Worm (Caenorhabditis elegans) whole organism, midembryonic: ENCODE measurements around the gene fbxb-43.
"Not testable (repeated sequence)": the region's sequence is repeated elsewhere in the genome, so short reads cannot be mapped to it uniquely, and the experiment has no call there.

ENCODE experiments used
- T22C8.4 ChIP-seq: fragments of 200-800 bp; sonication (Bioruptor generic); IDR thresholded peaks from 2 replicates; pipeline ENCODE4 v1.3.6; 2022; ENCODE audit warnings: missing genetic modification characterization, missing compliant biosample characterization
- cog-1 ChIP-seq: sonication (generic microtip); optimal IDR thresholded peaks from 2 replicates; lab custom pipeline; 2016; ENCODE audit warnings: missing genetic modification characterization, missing compliant biosample characterization
- flt-1 ChIP-seq: fragments of 200-800 bp; sonication (Bioruptor generic); IDR thresholded peaks from 2 replicates; pipeline ENCODE4 v1.3.6; 2022; ENCODE audit warnings: missing genetic modification characterization, missing compliant biosample characterization
- klf-2 ChIP-seq: fragments of 200-800 bp; sonication (Bioruptor generic); conservative IDR thresholded peaks from 2 replicates; pipeline ENCODE4 v1.3.6; 2022; ENCODE audit warnings: missing genetic modification reagents, missing genetic modification characterization, missing compliant biosample characterization
- med-1 ChIP-seq: sonication (generic microtip); optimal IDR thresholded peaks from 2 replicates; lab custom pipeline; 2017; ENCODE audit warnings: missing genetic modification characterization, mild to moderate bottlenecking, missing compliant biosample characterization, antibody characterized with exemption, missing genetic modification reagents; ENCODE audit not compliant: insufficient read depth
- ref-1 ChIP-seq: fragments of 200-800 bp; sonication (Bioruptor generic); conservative IDR thresholded peaks from 2 replicates; pipeline ENCODE4 v1.3.6; 2022; ENCODE audit warnings: missing genetic modification reagents, missing genetic modification characterization, missing compliant biosample characterization
- tab-1 ChIP-seq: fragments of 200-800 bp; sonication (Bioruptor generic); IDR thresholded peaks from 2 replicates; pipeline ENCODE4 v1.3.6; 2022; ENCODE audit warnings: missing genetic modification characterization, missing compliant biosample characterization
- ztf-23 ChIP-seq: fragments of 200-800 bp; sonication (Bioruptor generic); IDR thresholded peaks from 2 replicates; pipeline ENCODE4 v1.3.6; 2022; ENCODE audit warnings: missing genetic modification reagents, missing genetic modification characterization, missing compliant biosample characterization
- ztf-29 ChIP-seq: fragments of 200-800 bp; sonication (Bioruptor generic); IDR thresholded peaks from 2 replicates; pipeline ENCODE4 v1.3.6; 2022; ENCODE audit warnings: missing genetic modification reagents, missing genetic modification characterization, missing compliant biosample characterization

fbxb-43 gene

DNA sequence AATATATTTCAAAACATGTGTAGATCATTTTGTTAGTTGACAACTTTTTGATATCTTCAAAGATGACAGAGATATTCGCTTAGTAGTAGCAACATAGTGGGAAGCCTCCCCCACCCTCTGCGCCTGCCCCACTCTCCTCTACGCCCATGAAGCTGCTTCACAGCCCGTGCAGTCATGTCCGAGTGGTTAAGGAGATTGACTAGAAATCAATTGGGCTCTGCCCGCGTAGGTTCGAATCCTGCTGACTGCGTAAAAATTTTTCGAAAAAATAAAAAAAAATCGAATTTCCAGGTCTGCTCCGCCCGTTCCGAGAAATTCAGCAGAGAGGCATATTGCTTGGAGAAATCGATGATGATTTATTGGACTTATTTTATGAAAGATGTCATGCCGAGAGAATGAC lies 16.2 kb upstream of the fbxb-43 start:
- TF ChIP-seq tab-1 (GFP tag; lab: Robert Waterston, UW) (peak; percentile 69; the same call in 1 of the 2 replicates), flt-1 (GFP tag; lab: Robert Waterston, UW) (0 out of 2 replicates have a peak, but pooled peaks have one; percentile 23), ref-1 (no peak), ztf-23 (GFP tag; lab: Robert Waterston, UW) (peak; percentile 12; the same call in 1 of the 2 replicates)

DNA sequence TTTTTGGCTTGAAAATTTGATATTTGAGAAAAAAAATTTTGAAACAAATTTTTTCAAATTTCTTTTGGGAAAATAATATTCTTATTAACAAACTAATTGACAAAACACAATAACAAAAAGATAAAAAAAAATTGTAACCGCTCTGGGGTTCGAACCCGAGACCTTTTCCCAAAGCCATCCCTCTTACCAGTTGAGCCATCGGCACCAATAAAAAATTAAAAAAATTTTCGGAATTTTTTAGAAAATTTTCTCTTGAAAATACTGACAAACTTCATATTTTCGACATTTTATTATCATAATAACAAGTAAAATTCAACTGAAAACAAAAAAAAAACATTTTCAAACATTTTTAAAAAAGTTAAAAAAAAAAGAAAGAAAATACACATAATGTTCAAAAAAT lies 14.1 kb upstream of the fbxb-43 start:
- TF ChIP-seq flt-1 (GFP tag; lab: Robert Waterston, UW) (no peak), tab-1 (GFP tag; lab: Robert Waterston, UW) (no peak), klf-2 (GFP tag; lab: Robert Waterston, UW) (no peak), ztf-29 (GFP tag; lab: Robert Waterston, UW) (no peak), T22C8.4 (GFP tag; lab: Robert Waterston, UW) (no peak), ztf-23 (GFP tag; lab: Robert Waterston, UW) (no peak), ref-1 (no peak), cog-1 (tag; lab: Kevin White, UChicago) (no peak), med-1 (GFP tag; lab: Kevin White, UChicago) (no peak)

DNA sequence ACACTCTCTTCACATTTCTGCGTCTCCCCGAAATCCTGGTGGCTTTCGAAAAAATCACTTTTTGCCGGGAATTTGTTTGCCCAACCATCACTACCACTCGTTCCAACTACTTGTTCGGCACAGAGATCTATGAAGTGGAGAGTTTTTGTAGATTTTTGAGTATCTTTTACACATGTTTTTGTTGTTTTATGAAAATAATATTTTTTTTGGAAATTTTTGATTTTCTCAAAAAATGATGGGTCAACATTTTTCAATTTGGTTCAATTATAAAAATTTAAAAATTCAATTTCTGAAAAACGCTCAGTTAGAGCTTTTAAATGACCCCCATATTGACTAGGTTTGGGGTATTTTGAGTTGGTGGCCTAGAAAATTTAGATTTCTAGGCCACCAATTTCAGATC lies 10.5 kb upstream of the fbxb-43 start, which contains the start of gene Y51H7BR.7:
Gene Y51H7BR.7 (minus strand): TSS at position 101 of the 400 bp plus-strand sequence.
- TF ChIP-seq flt-1 (GFP tag; lab: Robert Waterston, UW) (no peak), ztf-29 (GFP tag; lab: Robert Waterston, UW) (no peak), ref-1 (no peak), klf-2 (GFP tag; lab: Robert Waterston, UW) (no peak), tab-1 (GFP tag; lab: Robert Waterston, UW) (no peak), ztf-23 (GFP tag; lab: Robert Waterston, UW) (no peak), T22C8.4 (GFP tag; lab: Robert Waterston, UW) (no peak), med-1 (GFP tag; lab: Kevin White, UChicago) (no peak), cog-1 (tag; lab: Kevin White, UChicago) (no peak)

DNA sequence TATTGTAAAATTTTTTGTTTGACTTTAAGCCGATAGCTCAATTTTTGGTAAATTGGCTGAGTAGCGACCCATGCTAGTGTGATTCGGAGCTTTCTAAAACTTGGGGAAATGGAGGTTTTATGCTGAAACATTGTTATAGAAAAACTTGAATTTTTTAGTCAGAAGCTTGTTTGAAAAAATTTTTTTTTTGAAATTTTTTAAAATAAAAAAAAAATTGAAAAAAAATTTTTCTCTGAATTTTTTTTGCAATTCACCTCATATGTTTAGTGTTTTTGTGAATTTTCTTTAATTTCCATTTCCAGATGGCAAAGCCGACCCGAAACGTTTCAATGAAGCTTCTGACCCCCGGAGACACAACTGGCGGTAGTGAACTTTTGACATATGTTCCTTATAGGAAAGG lies 7.0 kb upstream of the fbxb-43 start, which contains the start of gene Y51H7BR.4:
Gene Y51H7BR.4 (plus strand): TSS at position 301 of the 400 bp plus-strand sequence.
- TF ChIP-seq ref-1 (no peak), ztf-29 (GFP tag; lab: Robert Waterston, UW) (no peak), klf-2 (GFP tag; lab: Robert Waterston, UW) (no peak), cog-1 (tag; lab: Kevin White, UChicago) (no peak), med-1 (GFP tag; lab: Kevin White, UChicago) (no peak), tab-1 (GFP tag; lab: Robert Waterston, UW) (no peak), T22C8.4 (GFP tag; lab: Robert Waterston, UW) (no peak), ztf-23 (GFP tag; lab: Robert Waterston, UW) (no peak), flt-1 (GFP tag; lab: Robert Waterston, UW) (no peak)

DNA sequence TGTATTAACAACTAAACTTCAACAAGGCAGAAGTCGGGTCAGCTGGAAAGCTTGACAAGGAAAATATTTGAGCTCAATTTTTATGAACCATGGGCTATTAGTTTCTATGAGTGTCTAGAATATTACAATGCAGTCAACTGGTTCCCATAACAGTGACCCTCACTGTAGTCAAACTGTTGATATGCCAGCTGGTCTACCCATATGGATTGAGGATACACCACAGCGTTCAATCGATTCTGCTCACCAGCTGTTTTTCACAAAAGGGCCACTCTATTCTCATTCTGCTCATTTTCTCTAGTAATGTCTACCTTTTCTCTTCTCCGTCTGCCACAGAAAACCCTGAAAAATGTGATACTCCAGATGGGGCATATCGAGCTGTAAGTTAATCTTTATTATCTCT lies 1.3 kb downstream of the fbxb-43 start, which contains the start of gene fbxb-42:
Gene fbxb-42 (plus strand): TSS at position 301 of the 400 bp plus-strand sequence.
- TF ChIP-seq cog-1 (tag; lab: Kevin White, UChicago) (no peak), ref-1 (no peak), klf-2 (GFP tag; lab: Robert Waterston, UW) (no peak), T22C8.4 (GFP tag; lab: Robert Waterston, UW) (no peak), tab-1 (GFP tag; lab: Robert Waterston, UW) (no peak), flt-1 (GFP tag; lab: Robert Waterston, UW) (no peak), ztf-29 (GFP tag; lab: Robert Waterston, UW) (no peak), ztf-23 (GFP tag; lab: Robert Waterston, UW) (no peak), med-1 (GFP tag; lab: Kevin White, UChicago) (no peak)

DNA sequence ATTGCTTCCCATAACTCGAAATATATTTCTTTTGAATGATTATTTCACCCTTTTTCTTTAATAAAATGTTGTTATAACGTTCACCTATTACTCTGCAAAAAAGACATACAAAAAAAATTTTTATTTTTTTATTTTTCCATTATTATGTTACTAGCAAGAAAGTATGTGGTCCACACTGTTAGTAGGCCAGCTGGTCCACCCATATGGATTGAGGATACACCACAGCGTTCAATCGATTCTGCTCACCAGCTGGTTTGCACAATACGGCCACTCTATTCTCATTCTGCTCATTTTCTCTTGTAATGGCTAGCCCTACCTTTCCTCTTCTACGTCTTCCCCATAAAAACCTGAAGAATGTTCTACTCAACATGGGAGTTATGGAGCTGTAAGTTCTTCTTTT lies 2.6 kb downstream of the fbxb-43 start, which contains the start of gene fbxb-44:
Gene fbxb-44 (plus strand): TSS at position 301 of the 400 bp plus-strand sequence.
- TF ChIP-seq ref-1 (no peak), med-1 (GFP tag; lab: Kevin White, UChicago) (no peak), klf-2 (GFP tag; lab: Robert Waterston, UW) (no peak), cog-1 (tag; lab: Kevin White, UChicago) (no peak), ztf-29 (GFP tag; lab: Robert Waterston, UW) (no peak)

DNA sequence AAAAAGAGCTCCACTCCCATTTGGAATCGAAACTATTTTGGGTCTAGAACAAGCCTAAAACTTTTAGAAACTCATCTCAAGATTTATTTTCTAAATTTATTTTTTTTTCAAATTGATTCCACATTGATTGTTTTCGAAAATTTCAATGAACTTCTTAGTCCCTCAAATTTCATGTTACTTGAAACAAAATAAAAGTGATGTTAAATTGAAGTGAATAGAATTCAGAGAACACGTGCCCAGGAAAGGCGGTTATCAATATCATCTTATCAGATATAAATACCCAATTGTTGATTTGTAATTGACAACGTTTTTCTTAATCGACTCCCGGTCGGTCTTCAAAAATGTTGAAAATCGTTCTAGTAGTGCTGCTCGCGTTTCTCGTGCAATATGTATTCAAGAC lies 4.6 kb downstream of the fbxb-43 start, which contains the start of gene poml-4:
Gene poml-4 (plus strand): TSS at position 301 of the 400 bp plus-strand sequence.
- TF ChIP-seq ztf-23, tab-1, T22C8.4 (GFP tag; lab: Robert Waterston, UW): not testable (repeated sequence)

DNA sequence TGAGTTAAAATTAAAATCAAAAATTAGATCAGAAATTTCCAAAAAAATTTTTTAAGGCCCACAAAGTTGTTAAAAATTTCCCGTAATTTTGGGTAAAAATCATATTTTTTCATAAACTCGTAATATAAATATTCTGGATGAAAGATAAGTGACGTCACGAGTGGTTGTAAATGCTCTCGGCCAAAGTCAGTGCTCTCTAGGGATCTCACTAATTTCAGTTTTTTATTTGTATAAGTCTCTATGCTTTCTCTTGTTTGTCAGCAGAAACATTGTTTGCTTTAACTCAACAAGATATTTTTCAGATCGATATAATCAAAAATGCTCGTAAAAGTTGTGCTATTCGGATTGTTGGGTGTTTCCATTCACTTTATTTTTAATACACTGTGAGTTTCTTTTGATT lies 7.2 kb downstream of the fbxb-43 start, which contains the start of gene K05F6.4:
Gene K05F6.4 (plus strand): TSS at position 301 of the 400 bp plus-strand sequence.
- TF ChIP-seq cog-1 (tag; lab: Kevin White, UChicago); flt-1 (GFP tag; lab: Robert Waterston, UW); klf-2 (GFP tag; lab: Robert Waterston, UW): not testable (repeated sequence)

DNA sequence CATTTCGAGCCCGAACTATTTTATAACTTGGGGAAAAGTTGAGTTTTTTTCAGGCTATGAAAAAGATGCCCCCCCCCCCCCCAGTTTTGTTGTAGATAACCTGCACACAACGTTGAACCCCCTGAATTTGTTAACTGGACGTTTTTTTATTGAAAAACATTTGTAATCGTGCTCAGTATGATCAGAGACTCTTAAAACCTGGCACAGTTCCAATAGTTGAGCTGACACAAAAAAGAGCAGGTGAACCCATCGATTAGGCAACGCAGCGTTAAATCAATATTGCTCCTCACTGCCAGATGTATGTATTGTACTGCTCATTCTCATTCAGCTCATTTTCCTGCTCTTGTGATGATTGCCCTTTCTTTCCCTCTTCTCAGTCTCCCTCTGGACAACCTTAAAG lies 9.6 kb downstream of the fbxb-43 start, which contains the start of gene K05F6.12:
Gene K05F6.12 (plus strand): TSS at position 301 of the 400 bp plus-strand sequence.
- TF ChIP-seq ztf-23 (GFP tag; lab: Robert Waterston, UW) (no peak), ref-1 (no peak), flt-1 (GFP tag; lab: Robert Waterston, UW) (no peak), med-1 (GFP tag; lab: Kevin White, UChicago) (no peak), tab-1 (GFP tag; lab: Robert Waterston, UW) (no peak), cog-1 (tag; lab: Kevin White, UChicago) (no peak), T22C8.4 (GFP tag; lab: Robert Waterston, UW) (no peak), ztf-29 (GFP tag; lab: Robert Waterston, UW) (no peak), klf-2 (GFP tag; lab: Robert Waterston, UW) (no peak)
